Worm (Caenorhabditis elegans): ENCODE results near the gene C23F12.4.
A peak's percentile ranks its signal among the peaks of the same experiment; 100 is the strongest.

Gene C23F12.4

ce11 chrX:9372987-9373386 is 14.2 kb upstream of the C23F12.4 start (continued):
- peak; percentile 81 for TF ChIP-seq nfyb-1 (GFP tag; IDR thresholded peaks at IDR 0.05)
- TF ChIP-seq lsl-1 (GFP tag; optimal IDR thresholded peaks at IDR 0.05) = no peak
- TF ChIP-seq zim-3 (tag; optimal IDR thresholded peaks at IDR 0.05) = peak; percentile 41
- TF ChIP-seq attf-5 (GFP tag; optimal IDR thresholded peaks at IDR 0.05) = peak; percentile 57
- peak; percentile 29 for TF ChIP-seq nhr-80 (tag; optimal IDR thresholded peaks at IDR 0.05)
- TF ChIP-seq repo-1 (tag; optimal IDR thresholded peaks at IDR 0.05) = peak; percentile 13
- TF ChIP-seq nfya-2 (GFP tag; IDR thresholded peaks at IDR 0.05) = no peak
- no peak for TF ChIP-seq F52B5.7 (tag; optimal IDR thresholded peaks at IDR 0.05)
- TF ChIP-seq ztf-22 (GFP tag; optimal IDR thresholded peaks at IDR 0.05) = no peak
- peak; percentile 71 for TF ChIP-seq rpc-1 (optimal IDR thresholded peaks at IDR 0.05)
- peak; percentile 82 for TF ChIP-seq rpc-1 (tag; optimal IDR thresholded peaks at IDR 0.05)
- TF ChIP-seq rec-8 (tag; optimal IDR thresholded peaks at IDR 0.05) = peak; percentile 7 to 42
- no peak for TF ChIP-seq K11D2.4 (GFP tag; IDR thresholded peaks at IDR 0.05)
- TF ChIP-seq ZK185.1 (tag; optimal IDR thresholded peaks at IDR 0.05; ENCODE audit: poor library complexity, severe bottlenecking) = peak; percentile 21
- peak; percentile 25 for TF ChIP-seq ceh-79 (tag; optimal IDR thresholded peaks at IDR 0.05)
- TF ChIP-seq athp-1 (tag; optimal IDR thresholded peaks at IDR 0.05) = peak; percentile 34
- peak; percentile 87 for TF ChIP-seq lin-26 (GFP tag; IDR thresholded peaks at IDR 0.05)
- TF ChIP-seq atf-7 (tag; optimal IDR thresholded peaks at IDR 0.05) = peak; percentile 53
- peak; percentile 0 for TF ChIP-seq gei-17 (GFP tag; optimal IDR thresholded peaks at IDR 0.05)
- no peak for TF ChIP-seq nhr-27 (tag; optimal IDR thresholded peaks at IDR 0.05)

ce11 chrX:9373729-9374128 is 13.4 kb upstream of the C23F12.4 start:
- TF ChIP-seq gei-17 (GFP tag; optimal IDR thresholded peaks at IDR 0.05) = no peak
- TF ChIP-seq egl-18 (GFP tag; IDR thresholded peaks at IDR 0.05) = no peak

ce11 chrX:9388686-9389085 is 1.5 kb downstream of the C23F12.4 start:
- TF ChIP-seq tbp1 (GFP tag; optimal IDR thresholded peaks at IDR 0.05) (no peak), madf-3 (GFP tag; IDR thresholded peaks at IDR 0.05) (no peak), nfya-1 (tag; optimal IDR thresholded peaks at IDR 0.05; ENCODE audit: borderline replicate concordance, insufficient read depth) (no peak), ceh-40 (GFP tag; IDR thresholded peaks at IDR 0.05) (no peak), let-526 (GFP tag; IDR thresholded peaks at IDR 0.05) (no peak), B0019.2 (GFP tag; conservative IDR thresholded peaks at IDR 0.05) (no peak), K11D2.4 (GFP tag; IDR thresholded peaks at IDR 0.05) (no peak), snpc-1.3 (tag; optimal IDR thresholded peaks at IDR 0.05; ENCODE audit: insufficient read depth) (no peak), lin-40 (tag; optimal IDR thresholded peaks at IDR 0.05) (no peak), ceh-58 (GFP tag; IDR thresholded peaks at IDR 0.05) (no peak), ama-1 (optimal IDR thresholded peaks at IDR 0.05) (no peak), ama-1 (GFP tag; optimal IDR thresholded peaks at IDR 0.05) (no peak), hlh-26 (GFP tag; conservative IDR thresholded peaks at IDR 0.05) (no peak), cebp-2 (GFP tag; IDR thresholded peaks at IDR 0.05) (no peak), chd-7 (tag; optimal IDR thresholded peaks at IDR 0.05) (no peak), B0261.1 (tag; optimal IDR thresholded peaks at IDR 0.05) (no peak), zfh-2 (GFP tag; conservative IDR thresholded peaks at IDR 0.05) (no peak), ztf-6 (GFP tag; IDR thresholded peaks at IDR 0.05) (no peak), ets-4 (GFP tag; optimal IDR thresholded peaks at IDR 0.05) (no peak)

All from whole organism, young adult.